Worm (Caenorhabditis elegans) whole organism, L2 larva: ENCODE results near the gene F14D7.12.

Experiments used
- Y55F3AM.14 ChIP-seq: fragments of 200-800 bp; sonication (Bioruptor generic); optimal IDR thresholded peaks from 2 replicates; lab custom pipeline; 2018; ENCODE audit warnings: mild to moderate bottlenecking, missing genetic modification characterization, missing compliant biosample characterization
- ZK546.5 ChIP-seq: sonication (generic microtip); optimal IDR thresholded peaks from 2 replicates; lab custom pipeline; 2017; ENCODE audit warnings: missing biosample characterization, missing genetic modification characterization
- ceh-82 ChIP-seq: fragments of 150-350 bp; optimal IDR thresholded peaks from 2 replicates; lab custom pipeline; 2014; ENCODE audit warnings: missing biosample characterization, missing genetic modification characterization
- elt-3 ChIP-seq: sonication (generic microtip); optimal IDR thresholded peaks from 2 replicates; lab custom pipeline; 2017; ENCODE audit warnings: missing biosample characterization, missing genetic modification characterization
- mbf-1 ChIP-seq: sonication (generic microtip); optimal IDR thresholded peaks from 2 replicates; lab custom pipeline; 2017; ENCODE audit warnings: missing biosample characterization, missing genetic modification characterization
- nhr-11 ChIP-seq: fragments of 150-350 bp; optimal IDR thresholded peaks from 2 replicates; lab custom pipeline; 2014; ENCODE audit warnings: missing biosample characterization, missing genetic modification characterization
- nhr-12 ChIP-seq: fragments of 150-350 bp; optimal IDR thresholded peaks from 2 replicates; lab custom pipeline; 2014; ENCODE audit warnings: missing biosample characterization, missing genetic modification characterization
- nhr-237 ChIP-seq: fragments of 150-350 bp; optimal IDR thresholded peaks from 2 replicates; lab custom pipeline; 2014; ENCODE audit warnings: missing biosample characterization, missing genetic modification characterization
- skn-1 ChIP-seq: sonication (generic microtip); optimal IDR thresholded peaks from 2 replicates; lab custom pipeline; 2017; ENCODE audit warnings: missing biosample characterization, missing genetic modification characterization
- snpc-4 ChIP-seq: fragments of 150-350 bp; optimal IDR thresholded peaks from 2 replicates; lab custom pipeline; 2014; ENCODE audit warnings: missing biosample characterization, missing genetic modification characterization
- unc-39 ChIP-seq: fragments of 150-350 bp; optimal IDR thresholded peaks from 2 replicates; lab custom pipeline; 2014; ENCODE audit warnings: missing biosample characterization, missing genetic modification characterization
- unc-55 ChIP-seq: fragments of 150-350 bp; sonication (generic microtip); optimal IDR thresholded peaks from 3 replicates; lab custom pipeline; 2014; ENCODE audit warnings: missing biosample characterization, missing genetic modification reagents, missing genetic modification characterization

DNA sequence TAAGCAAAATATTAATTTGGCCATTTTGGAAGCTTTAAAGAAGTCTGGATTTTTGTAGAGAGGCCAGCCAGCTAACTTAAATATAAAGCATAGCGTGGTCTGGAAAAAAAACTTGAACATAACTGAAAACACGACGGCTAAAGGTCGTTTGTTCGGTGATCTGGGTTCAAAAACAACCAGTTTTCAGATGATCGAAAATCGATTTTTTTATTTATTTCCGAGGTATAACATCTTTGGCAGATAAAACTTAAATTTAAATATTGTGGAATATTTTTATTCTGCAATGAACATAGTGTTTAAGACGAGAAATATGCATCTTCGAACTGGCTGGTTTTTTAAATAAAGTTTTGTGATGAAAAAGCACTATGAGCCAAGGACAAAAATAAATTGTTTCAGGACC is 31.2 kb upstream of the F14D7.12 start, which contains the start of gene F40G12.4:
- TF ChIP-seq skn-1 (no peak), ZK546.5 (tag; lab: Kevin White, UChicago) (no peak), Y55F3AM.14 (no peak), nhr-11 (no peak), ceh-82 (tag; lab: Kevin White, UChicago) (no peak), unc-39 (tag; lab: Kevin White, UChicago) (no peak), nhr-12 (tag; lab: Kevin White, UChicago) (no peak), unc-55 (GFP tag; lab: Kevin White, UChicago) (no peak), nhr-237 (tag; lab: Kevin White, UChicago) (no peak), elt-3 (tag; lab: Kevin White, UChicago) (no peak), snpc-4 (tag; lab: Kevin White, UChicago) (no peak), mbf-1 (tag; lab: Kevin White, UChicago) (no peak)
